Worm (Caenorhabditis elegans) whole organism, L2 larva: Measurements from ENCODE around the gene rpl-16.

Source experiments
- ZK546.5 ChIP-seq: sonication (generic microtip); optimal IDR thresholded peaks from 2 replicates; lab custom pipeline; 2017; ENCODE audit warnings: missing biosample characterization, missing genetic modification characterization
- ceh-16 ChIP-seq: fragments of 150-350 bp; optimal IDR thresholded peaks from 2 replicates; lab custom pipeline; 2014; ENCODE audit warnings: missing biosample characterization, missing genetic modification characterization
- skn-1 ChIP-seq: sonication (generic microtip); optimal IDR thresholded peaks from 2 replicates; lab custom pipeline; 2017; ENCODE audit warnings: missing biosample characterization, missing genetic modification characterization

- TF ChIP-seq ceh-16 (tag; lab: Kevin White, UChicago), result no peak
- TF ChIP-seq skn-1, result no peak
- no peak for TF ChIP-seq ZK546.5
These were observed 16.1 kb upstream of the rpl-16 start, which contains the start of gene hmit-1.3 for ce11 chrIII:3519505-3519904.
